Fruit fly (Drosophila melanogaster): Measurements from ENCODE around the gene Tgs1.
A peak's percentile ranks its signal among the peaks of the same experiment; 100 is the strongest.

Gene Tgs1

dm6 chr3R:18298900-18299321, 43.6 kb downstream of the Tgs1 start, which contains the start of gene Dlc90F (continued):
- TF ChIP-seq CG7987 (GFP tag; optimal IDR thresholded peaks at IDR 0.05) = no peak
- TF ChIP-seq klu (GFP tag; IDR thresholded peaks at IDR 0.05) = peak; percentile 66
- TF ChIP-seq CG9817 (tag; optimal IDR thresholded peaks at IDR 0.05) = peak; percentile 86
- peak; percentile 78 for TF ChIP-seq unpg (GFP tag; optimal IDR thresholded peaks at IDR 0.05)
- TF ChIP-seq Mad (GFP tag; optimal IDR thresholded peaks at IDR 0.05) = peak; percentile 50
- TF ChIP-seq odd (GFP tag; optimal IDR thresholded peaks at IDR 0.05) = no peak
- TF ChIP-seq CG4404 (GFP tag; IDR thresholded peaks at IDR 0.05) = peak; percentile 83
- TF ChIP-seq CTCF (GFP tag; optimal IDR thresholded peaks at IDR 0.05) = no peak
- TF ChIP-seq fd3F (GFP tag; optimal IDR thresholded peaks at IDR 0.05) = peak; percentile 64
- TF ChIP-seq crol (GFP tag; IDR thresholded peaks at IDR 0.05) = no peak
- no peak for TF ChIP-seq sc (optimal IDR thresholded peaks at IDR 0.05)
- peak; percentile 53 for TF ChIP-seq sc (GFP tag; optimal IDR thresholded peaks at IDR 0.05)
- peak; percentile 95 for TF ChIP-seq CG10267 (tag; optimal IDR thresholded peaks at IDR 0.05)
- TF ChIP-seq Atf6 (GFP tag; IDR thresholded peaks at IDR 0.05) = peak; percentile 74; the same call in 1 of the 2 replicates
- peak; percentile 78 for TF ChIP-seq CG18619 (GFP tag; optimal IDR thresholded peaks at IDR 0.05)
- peak; percentile 65; the same call in 2 of the 3 replicates for TF ChIP-seq ase (GFP tag; IDR thresholded peaks at IDR 0.05)
- TF ChIP-seq CG33213 (GFP tag; optimal IDR thresholded peaks at IDR 0.05) = peak; percentile 86
- no peak for TF ChIP-seq CG7963 (GFP tag; IDR thresholded peaks at IDR 0.05; ENCODE audit: partially characterized antibody)
- TF ChIP-seq bcd (GFP tag; optimal IDR thresholded peaks at IDR 0.05) = peak; percentile 75
- peak; percentile 54 for TF ChIP-seq her (GFP tag; optimal IDR thresholded peaks at IDR 0.05)
- TF ChIP-seq CG14860 (GFP tag; IDR thresholded peaks at IDR 0.05; ENCODE audit: partially characterized antibody) = no peak
- TF ChIP-seq wor (GFP tag; IDR thresholded peaks at IDR 0.05) = peak; percentile 46; the same call in 1 of the 2 replicates
- TF ChIP-seq CG7556 (GFP tag; optimal IDR thresholded peaks at IDR 0.05) = peak; percentile 54
- peak; percentile 86 for TF ChIP-seq CG12391 (tag; optimal IDR thresholded peaks at IDR 0.05)
- peak; percentile 52 for TF ChIP-seq Usf (GFP tag; optimal IDR thresholded peaks at IDR 0.05)
- peak; percentile 66 for TF ChIP-seq ewg (GFP tag; optimal IDR thresholded peaks at IDR 0.05)
- peak; percentile 81 for TF ChIP-seq Antp (GFP tag; optimal IDR thresholded peaks at IDR 0.05)
- peak; percentile 52; the same call in 1 of the 2 replicates for TF ChIP-seq CG10959 (GFP tag; IDR thresholded peaks at IDR 0.05)
- peak; percentile 57 for TF ChIP-seq CG17186 (GFP tag; optimal IDR thresholded peaks at IDR 0.05)
- peak; percentile 27 for TF ChIP-seq CG1024 (GFP tag; IDR thresholded peaks at IDR 0.05)
- peak; percentile 22 for TF ChIP-seq CG18011 (GFP tag; optimal IDR thresholded peaks at IDR 0.05)
- TF ChIP-seq Atf3 (GFP tag; optimal IDR thresholded peaks at IDR 0.05) = peak; percentile 68
- peak; percentile 80 for TF ChIP-seq CG12155 (GFP tag; optimal IDR thresholded peaks at IDR 0.05)
- TF ChIP-seq tap (tag; optimal IDR thresholded peaks at IDR 0.05) = no peak
- peak; percentile 32; the same call in 1 of the 2 replicates for TF ChIP-seq Doc2 (GFP tag; IDR thresholded peaks at IDR 0.05)
- TF ChIP-seq CG15011 (GFP tag; optimal IDR thresholded peaks at IDR 0.05) = no peak
- TF ChIP-seq dimm (GFP tag; IDR thresholded peaks at IDR 0.05) = peak; percentile 72
- peak; percentile 76 to 85 for TF ChIP-seq dpn (GFP tag; optimal IDR thresholded peaks at IDR 0.05)
- TF ChIP-seq CG13624 (GFP tag; optimal IDR thresholded peaks at IDR 0.05) = peak; percentile 88
- no peak for TF ChIP-seq Sry-β (GFP tag; optimal IDR thresholded peaks at IDR 0.05)
- TF ChIP-seq CG6654 (GFP tag; optimal IDR thresholded peaks at IDR 0.05) = peak; percentile 13
- peak; percentile 67 for TF ChIP-seq CG13123 (GFP tag; optimal IDR thresholded peaks at IDR 0.05)
- peak; percentile 94 for TF ChIP-seq hkb (optimal IDR thresholded peaks at IDR 0.05)
- TF ChIP-seq hkb (GFP tag; IDR thresholded peaks at IDR 0.05) = peak; percentile 63; the same call in 1 of the 2 replicates
- TF ChIP-seq CG10543 (GFP tag; optimal IDR thresholded peaks at IDR 0.05) = peak; percentile 50
- TF ChIP-seq sd (tag; optimal IDR thresholded peaks at IDR 0.05) = peak; percentile 22
- TF ChIP-seq insv (GFP tag; optimal IDR thresholded peaks at IDR 0.05) = peak in 1 of 2 experiments; percentile 19
- peak; percentile 40 for TF ChIP-seq CG1529 (GFP tag; optimal IDR thresholded peaks at IDR 0.05)
- TF ChIP-seq Dll (GFP tag; IDR thresholded peaks at IDR 0.05; ENCODE audit: partially characterized antibody) = peak; percentile 65; the same call in 2 of the 4 replicates
- peak; percentile 72; the same call in 1 of the 2 replicates for TF ChIP-seq ranshi (GFP tag; IDR thresholded peaks at IDR 0.05)
- peak; percentile 39 for TF ChIP-seq CG4854 (GFP tag; optimal IDR thresholded peaks at IDR 0.05)
